Fruit fly (Drosophila melanogaster): Measurements from ENCODE around the gene CG7567.

dm6 chr3R:29548751-29549150 is 39.2 kb downstream of the CG7567 start:
- TF ChIP-seq Sin3A (optimal IDR thresholded peaks at IDR 0.05) (no peak), psq (optimal IDR thresholded peaks at IDR 0.05) (no peak)

Measured in Kc167 (cell line).